Worm (Caenorhabditis elegans) whole organism, young adult: ENCODE results near the gene rtfo-1.

Experiments used
- B0261.1 ChIP-seq: sonication (generic microtip); optimal IDR thresholded peaks from 2 replicates; lab custom pipeline; 2016; ENCODE audit warnings: mild to moderate bottlenecking, missing genetic modification characterization, moderate library complexity, missing compliant biosample characterization
- C06A6.2 ChIP-seq: fragments of 200-800 bp; sonication (Bioruptor generic); conservative IDR thresholded peaks from 2 replicates; pipeline ENCODE4 v1.3.6; 2022; ENCODE audit warnings: missing genetic modification characterization, missing compliant biosample characterization
- D2030.7 ChIP-seq: fragments of 200-800 bp; sonication (Bioruptor generic); IDR thresholded peaks from 2 replicates; pipeline ENCODE4 v1.3.6; 2022; ENCODE audit warnings: missing genetic modification reagents, missing genetic modification characterization, missing compliant biosample characterization
- F23B12.7 ChIP-seq: sonication (generic microtip); optimal IDR thresholded peaks from 2 replicates; lab custom pipeline; 2017; ENCODE audit warnings: missing genetic modification characterization, mild to moderate bottlenecking, missing compliant biosample characterization, antibody characterized with exemption, moderate library complexity; ENCODE audit not compliant: insufficient read depth
- F39B2.1 ChIP-seq: fragments of 200-800 bp; sonication (Bioruptor generic); IDR thresholded peaks from 2 replicates; pipeline ENCODE4 v1.3.6; 2022; ENCODE audit warnings: missing genetic modification reagents, missing genetic modification characterization, missing compliant biosample characterization
- K12H6.12 ChIP-seq: fragments of 200-800 bp; sonication (Bioruptor generic); optimal IDR thresholded peaks from 2 replicates; lab custom pipeline; 2018; ENCODE audit warnings: mild to moderate bottlenecking, missing genetic modification characterization, missing compliant biosample characterization
- ZK185.1 ChIP-seq: sonication (generic microtip); optimal IDR thresholded peaks from 2 replicates; lab custom pipeline; 2016; ENCODE audit warnings: mild to moderate bottlenecking, missing genetic modification characterization, missing compliant biosample characterization; ENCODE audit not compliant: poor library complexity, severe bottlenecking
- ama-1 ChIP-seq, 3 experiments: fragments of 150-350 bp in 1 of 3; sonication (generic microtip) in 2 of 3; optimal IDR thresholded peaks; 2 replicates each; lab custom pipeline; 2014 to 2018; ENCODE audit warnings: missing biosample characterization in 2 of 3, missing genetic modification characterization in 2 of 3, missing genetic modification reagents in 2 of 3
- atf-7 ChIP-seq: sonication (generic microtip); optimal IDR thresholded peaks from 2 replicates; lab custom pipeline; 2017; ENCODE audit warnings: mild to moderate bottlenecking, missing genetic modification characterization, missing compliant biosample characterization
- attf-5 ChIP-seq: fragments of 200-800 bp; sonication (Bioruptor generic); optimal IDR thresholded peaks from 2 replicates; lab custom pipeline; 2018; ENCODE audit warnings: mild to moderate bottlenecking, missing genetic modification characterization, missing compliant biosample characterization
- cebp-1 ChIP-seq, 2 experiments: fragments of 200-800 bp in 1 of 2; sonication (Bioruptor generic) in 1 of 2; sonication (generic microtip) in 1 of 2; IDR thresholded peaks in 1 of 2; optimal IDR thresholded peaks in 1 of 2; 2 replicates each; pipeline versions ENCODE4 v1.3.6 to Lab custom; 2017 to 2022; ENCODE audit warnings: missing compliant biosample characterization in 2 of 2, missing genetic modification characterization in 2 of 2, mild to moderate bottlenecking in 1 of 2, missing genetic modification reagents in 1 of 2, moderate library complexity in 1 of 2
- ceh-100 ChIP-seq: fragments of 200-800 bp; sonication (Bioruptor generic); IDR thresholded peaks from 2 replicates; pipeline ENCODE4 v1.3.6; 2022; ENCODE audit warnings: missing genetic modification reagents, missing genetic modification characterization, missing compliant biosample characterization
- chd-7 ChIP-seq: sonication (generic microtip); optimal IDR thresholded peaks from 2 replicates; lab custom pipeline; 2016; ENCODE audit warnings: mild to moderate bottlenecking, missing genetic modification characterization, moderate library complexity, missing compliant biosample characterization
- dox-1 ChIP-seq: fragments of 200-800 bp; sonication (Bioruptor generic); IDR thresholded peaks from 2 replicates; pipeline ENCODE4 v1.3.6; 2022; ENCODE audit warnings: missing genetic modification reagents, missing genetic modification characterization, missing compliant biosample characterization
- dpff-1 ChIP-seq: sonication (generic microtip); optimal IDR thresholded peaks from 2 replicates; lab custom pipeline; 2017; ENCODE audit warnings: mild to moderate bottlenecking, missing genetic modification characterization, missing compliant biosample characterization
- dpl-1 ChIP-seq: fragments of 150-350 bp; optimal IDR thresholded peaks from 2 replicates; lab custom pipeline; 2014; ENCODE audit warnings: missing biosample characterization, missing genetic modification reagents, missing genetic modification characterization
- efl-1 ChIP-seq: fragments of 150-350 bp; optimal IDR thresholded peaks from 2 replicates; lab custom pipeline; 2014; ENCODE audit warnings: missing biosample characterization, missing genetic modification reagents, missing genetic modification characterization
- egl-44 ChIP-seq: fragments of 200-800 bp; sonication (Bioruptor generic); IDR thresholded peaks from 2 replicates; pipeline ENCODE4 v1.3.6; 2022; ENCODE audit warnings: missing genetic modification reagents, missing genetic modification characterization, missing compliant biosample characterization
- hmg-1.2 ChIP-seq: fragments of 200-800 bp; sonication (Bioruptor generic); IDR thresholded peaks from 2 replicates; pipeline ENCODE4 v1.3.6; 2022; ENCODE audit warnings: missing genetic modification reagents, missing genetic modification characterization, missing compliant biosample characterization
- hrde-1 ChIP-seq: sonication (generic microtip); optimal IDR thresholded peaks from 2 replicates; lab custom pipeline; 2016; ENCODE audit warnings: missing genetic modification characterization, mild to moderate bottlenecking, missing compliant biosample characterization, moderate library complexity, missing genotype, missing genetic modification reagents, borderline replicate concordance
- lin-35 ChIP-seq, 3 experiments: fragments of 150-350 bp in 2 of 3; sonication (generic microtip) in 1 of 3; optimal IDR thresholded peaks; 2 replicates each; lab custom pipeline; 2014 to 2018; ENCODE audit warnings: missing biosample characterization in 3 of 3, missing genetic modification characterization in 3 of 3, missing genetic modification reagents in 3 of 3
- lin-40 ChIP-seq: sonication (generic microtip); optimal IDR thresholded peaks from 2 replicates; lab custom pipeline; 2016; ENCODE audit warnings: missing genetic modification characterization, mild to moderate bottlenecking, missing compliant biosample characterization, missing genotype, missing genetic modification reagents
- lsy-27 ChIP-seq: sonication (generic microtip); optimal IDR thresholded peaks from 2 replicates; lab custom pipeline; 2017; ENCODE audit warnings: missing genetic modification characterization, mild to moderate bottlenecking, missing compliant biosample characterization, antibody characterized with exemption, missing genotype, borderline replicate concordance; ENCODE audit not compliant: insufficient read depth
- madf-10 ChIP-seq: sonication (generic microtip); optimal IDR thresholded peaks from 2 replicates; lab custom pipeline; 2016; ENCODE audit warnings: mild to moderate bottlenecking, missing genetic modification characterization, missing compliant biosample characterization
- madf-3 ChIP-seq: fragments of 200-800 bp; sonication (Bioruptor generic); IDR thresholded peaks from 2 replicates; pipeline ENCODE4 v1.3.6; 2022; ENCODE audit warnings: missing genetic modification reagents, missing genetic modification characterization, missing compliant biosample characterization
- mcd-1 ChIP-seq: fragments of 200-800 bp; sonication (Bioruptor generic); IDR thresholded peaks from 2 replicates; pipeline ENCODE4 v1.3.6; 2022; ENCODE audit warnings: missing genetic modification reagents, missing genetic modification characterization, missing compliant biosample characterization
- nfya-1 ChIP-seq: sonication (generic microtip); optimal IDR thresholded peaks from 2 replicates; lab custom pipeline; 2017; ENCODE audit warnings: antibody characterized with exemption, missing compliant biosample characterization, missing genetic modification characterization, borderline replicate concordance; ENCODE audit not compliant: insufficient read depth
- nfyb-1 ChIP-seq: fragments of 200-800 bp; sonication (Bioruptor generic); IDR thresholded peaks from 2 replicates; pipeline ENCODE4 v1.3.6; 2022; ENCODE audit warnings: missing genetic modification reagents, missing genetic modification characterization, missing compliant biosample characterization
- nhr-179 ChIP-seq: sonication (generic microtip); optimal IDR thresholded peaks from 2 replicates; lab custom pipeline; 2016; ENCODE audit warnings: mild to moderate bottlenecking, missing genetic modification characterization, missing compliant biosample characterization
- nhr-80 ChIP-seq: sonication (generic microtip); optimal IDR thresholded peaks from 2 replicates; lab custom pipeline; 2016; ENCODE audit warnings: missing genetic modification characterization, missing compliant biosample characterization
- rcor-1 ChIP-seq: fragments of 200-800 bp; sonication (Bioruptor generic); IDR thresholded peaks from 2 replicates; pipeline ENCODE4 v1.3.6; 2022; ENCODE audit warnings: missing genetic modification reagents, missing genetic modification characterization, missing compliant biosample characterization
- repo-1 ChIP-seq: sonication (generic microtip); optimal IDR thresholded peaks from 2 replicates; lab custom pipeline; 2017; ENCODE audit warnings: mild to moderate bottlenecking, missing genetic modification characterization, missing compliant biosample characterization
- sdz-38 ChIP-seq: sonication (generic microtip); optimal IDR thresholded peaks from 2 replicates; lab custom pipeline; 2016; ENCODE audit warnings: missing genotype, missing genetic modification characterization, missing compliant biosample characterization
- snpc-1.3 ChIP-seq: sonication (generic microtip); optimal IDR thresholded peaks from 2 replicates; lab custom pipeline; 2017; ENCODE audit warnings: missing genetic modification characterization, mild to moderate bottlenecking, missing compliant biosample characterization, antibody characterized with exemption, moderate library complexity, missing genotype, missing genetic modification reagents; ENCODE audit not compliant: insufficient read depth
- snpc-3.4 ChIP-seq: sonication (generic microtip); optimal IDR thresholded peaks from 2 replicates; lab custom pipeline; 2017; ENCODE audit warnings: missing genetic modification characterization, mild to moderate bottlenecking, missing compliant biosample characterization, antibody characterized with exemption, moderate library complexity, missing genotype, missing genetic modification reagents
- snpc-4 ChIP-seq, 5 experiments: fragments of 150-350 bp in 1 of 5; sonication (generic microtip) in 4 of 5; optimal IDR thresholded peaks; 2 replicates each; lab custom pipeline; 2014 to 2018; ENCODE audit warnings: missing genetic modification characterization in 5 of 5, missing biosample characterization in 3 of 5, antibody characterized with exemption in 2 of 5, mild to moderate bottlenecking in 2 of 5, missing compliant biosample characterization in 2 of 5, missing genotype in 2 of 5, moderate library complexity in 2 of 5, missing genetic modification reagents in 1 of 5
- sptf-2 ChIP-seq: fragments of 200-800 bp; sonication (Bioruptor generic); optimal IDR thresholded peaks from 2 replicates; lab custom pipeline; 2018; ENCODE audit warnings: mild to moderate bottlenecking, missing genetic modification characterization, missing compliant biosample characterization
- tbx-9 ChIP-seq: sonication (generic microtip); optimal IDR thresholded peaks from 2 replicates; lab custom pipeline; 2016; ENCODE audit warnings: borderline replicate concordance, missing genetic modification characterization, inconsistent platforms, missing compliant biosample characterization
- zfh-2 ChIP-seq: fragments of 200-800 bp; sonication (Bioruptor generic); conservative IDR thresholded peaks from 2 replicates; pipeline ENCODE4 v1.3.6; 2022; ENCODE audit warnings: missing genetic modification reagents, missing genetic modification characterization, missing compliant biosample characterization
- ztf-18 ChIP-seq: sonication (generic microtip); optimal IDR thresholded peaks from 2 replicates; lab custom pipeline; 2016; ENCODE audit warnings: missing genotype, mild to moderate bottlenecking, missing genetic modification characterization, missing compliant biosample characterization
- ztf-25 ChIP-seq: fragments of 200-800 bp; sonication (Bioruptor generic); IDR thresholded peaks from 2 replicates; pipeline ENCODE4 v1.3.6; 2022; ENCODE audit warnings: missing genetic modification reagents, missing genetic modification characterization, missing compliant biosample characterization
- ztf-26 ChIP-seq: sonication (generic microtip); optimal IDR thresholded peaks from 2 replicates; lab custom pipeline; 2017; ENCODE audit warnings: missing genetic modification characterization, missing compliant biosample characterization

rtfo-1 gene

DNA sequence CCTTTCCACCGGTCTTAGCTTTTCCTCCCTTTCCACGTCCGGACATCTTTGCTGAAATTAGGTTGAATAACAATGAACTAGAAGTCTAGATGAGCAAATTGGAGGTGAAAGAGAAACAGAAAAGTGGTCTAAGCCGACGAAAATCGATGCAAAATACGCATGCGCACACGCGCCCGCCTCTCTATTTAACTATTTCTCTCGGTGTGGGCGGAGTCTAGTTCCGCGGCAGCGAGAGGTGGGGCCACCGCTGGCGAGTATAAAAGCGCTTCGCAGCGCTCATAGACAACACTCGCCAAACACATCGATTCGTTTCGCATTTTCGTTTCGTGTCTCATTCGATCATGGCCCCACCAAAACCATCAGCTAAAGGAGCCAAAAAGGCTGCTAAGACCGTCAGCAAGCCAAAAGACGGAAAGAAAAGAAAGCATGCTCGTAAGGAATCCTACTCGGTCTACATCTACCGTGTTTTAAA is 37.2 kb downstream of the rtfo-1 start, which contains the start of the genes his-35 and his-41 (continued):
- TF ChIP-seq dpff-1 (tag; lab: Kevin White, UChicago) = no peak
- no peak for TF ChIP-seq efl-1 (GFP tag; lab: Kevin White, UChicago)
- no peak for TF ChIP-seq snpc-3.4 (tag; lab: Kevin White, UChicago)
- TF ChIP-seq ztf-26 = peak; percentile 10
- peak; percentile 75 for TF ChIP-seq zfh-2 (GFP tag; lab: Robert Waterston, UW)
- TF ChIP-seq nfya-1 (tag; lab: Kevin White, UChicago) = no peak
- peak; percentile 32 for TF ChIP-seq nhr-80 (tag; lab: Kevin White, UChicago)
- peak; percentile 66 for TF ChIP-seq K12H6.12
- TF ChIP-seq egl-44 (GFP tag; lab: Robert Waterston, UW) = peak; percentile 24; the same call in 1 of the 2 replicates
- TF ChIP-seq lin-40 (tag; lab: Kevin White, UChicago) = peak; percentile 63
- no peak for TF ChIP-seq B0261.1 (tag; lab: Kevin White, UChicago)
- TF ChIP-seq ztf-25 (GFP tag; lab: Robert Waterston, UW) = no peak
- TF ChIP-seq madf-10 (tag; lab: Kevin White, UChicago) = no peak
- TF ChIP-seq cebp-1 (GFP tag; IDR thresholded peaks at IDR 0.05; lab: Robert Waterston, UW) = no peak
- TF ChIP-seq cebp-1 (tag; optimal IDR thresholded peaks at IDR 0.05; lab: Kevin White, UChicago) = peak; percentile 54

DNA sequence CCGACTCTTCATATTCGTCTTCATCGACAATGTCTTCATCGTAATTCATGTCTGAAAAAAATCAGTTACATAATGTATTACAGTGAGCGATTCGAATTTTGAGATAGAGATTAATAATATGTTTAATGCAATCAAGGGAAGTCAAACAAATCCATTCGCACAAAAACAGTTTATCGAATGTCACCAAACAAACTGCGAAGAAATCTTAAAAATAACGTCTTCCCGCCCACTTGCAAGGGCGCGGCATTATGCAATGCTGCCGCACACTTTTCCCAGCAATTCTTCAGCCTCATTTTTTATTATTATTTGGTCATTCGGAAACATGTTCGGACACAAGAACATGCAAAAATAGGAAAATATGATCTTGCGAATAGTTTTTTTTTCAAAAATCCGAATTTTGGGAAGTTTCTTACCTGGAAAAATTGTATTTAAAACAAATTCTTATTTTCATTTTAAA is 38.2 kb downstream of the rtfo-1 start, which contains the start of gene mdf-1:
Gene mdf-1 (minus strand): TSS at position 51 of the 457 bp plus-strand sequence.
- TF ChIP-seq madf-3 (GFP tag; lab: Robert Waterston, UW) (peak; percentile 69; the same call in 1 of the 2 replicates), lsy-27 (no peak), ZK185.1 (tag; lab: Kevin White, UChicago) (peak; percentile 58), rcor-1 (GFP tag; lab: Robert Waterston, UW) (0 out of 2 replicates have a peak, but pooled peaks have one; percentile 45), attf-5 (GFP tag; lab: Kevin White, UChicago) (peak; percentile 45), D2030.7 (GFP tag; lab: Robert Waterston, UW) (peak; percentile 17; the same call in 1 of the 2 replicates), hmg-1.2 (GFP tag; lab: Robert Waterston, UW) (0 out of 2 replicates have a peak, but pooled peaks have one; percentile 12), dpff-1 (tag; lab: Kevin White, UChicago) (no peak), tbx-9 (tag; lab: Kevin White, UChicago) (no peak), nhr-80 (tag; lab: Kevin White, UChicago) (peak; percentile 56), nfyb-1 (GFP tag; lab: Robert Waterston, UW) (peak; percentile 34; the same call in 1 of the 2 replicates), C06A6.2 (GFP tag; lab: Robert Waterston, UW) (peak; percentile 63), dpl-1 (GFP tag; lab: Kevin White, UChicago) (peak; percentile 55), dox-1 (peak; percentile 49; the same call in 1 of the 2 replicates), lin-35 (GFP tag; optimal IDR thresholded peaks at IDR 0.05; lab: Kevin White, UChicago) (peak in 1 of 3 experiments; percentile 69), sdz-38 (tag; lab: Kevin White, UChicago) (no peak), efl-1 (GFP tag; lab: Kevin White, UChicago) (peak; percentile 59), F39B2.1 (GFP tag; lab: Robert Waterston, UW) (no peak), cebp-1 (GFP tag; IDR thresholded peaks at IDR 0.05; lab: Robert Waterston, UW) (no peak), cebp-1 (tag; optimal IDR thresholded peaks at IDR 0.05; lab: Kevin White, UChicago) (peak; percentile 65), nhr-179 (tag; lab: Kevin White, UChicago) (no peak), sptf-2 (no peak), repo-1 (tag; lab: Kevin White, UChicago) (peak; percentile 57), mcd-1 (GFP tag; lab: Robert Waterston, UW) (peak; percentile 48), snpc-4 (GFP tag; optimal IDR thresholded peaks at IDR 0.05; lab: Kevin White, UChicago) (no peak), snpc-4 (tag; optimal IDR thresholded peaks at IDR 0.05; lab: Kevin White, UChicago) (peak; percentile 1 to 75 (median 26)), snpc-1.3 (no peak), atf-7 (tag; lab: Kevin White, UChicago) (no peak), chd-7 (peak; percentile 21), ztf-18 (peak; percentile 62), lin-40 (tag; lab: Kevin White, UChicago) (peak; percentile 23), ceh-100 (GFP tag; lab: Robert Waterston, UW) (0 out of 2 replicates have a peak, but pooled peaks have one; percentile 17), hrde-1 (tag; lab: Kevin White, UChicago) (peak; percentile 34), ama-1 (optimal IDR thresholded peaks at IDR 0.05; lab: Kevin White, UChicago) (peak; percentile 20), ama-1 (GFP tag; optimal IDR thresholded peaks at IDR 0.05; lab: Kevin White, UChicago) (no peak), F23B12.7 (tag; lab: Kevin White, UChicago) (peak; percentile 24)
